Fruit fly (Drosophila melanogaster) whole organism, embryonic: Measurements from ENCODE around the gene CG10638.

Experiments
- Abd-B ChIP-seq: fragments of 200-800 bp; sonication (Bioruptor generic); optimal IDR thresholded peaks from 2 replicates; lab custom pipeline; 2018; ENCODE audit warnings: missing biosample characterization, mild to moderate bottlenecking, missing genetic modification characterization, moderate library complexity
- Ada2b ChIP-seq: fragments of 200-800 bp; sonication (Bioruptor generic); IDR thresholded peaks from 2 replicates; pipeline ENCODE4 v1.3.6; 2022; ENCODE audit warnings: missing biosample characterization, missing genetic modification characterization
- BEAF-32 ChIP-seq: fragments of 200-800 bp; sonication (Bioruptor generic); optimal IDR thresholded peaks from 3 replicates; lab custom pipeline; 2017; ENCODE audit warnings: missing biosample characterization, missing genetic modification characterization, mild to moderate bottlenecking, moderate library complexity, missing genetic modification reagents
- CG10267 ChIP-seq: fragments of 200-800 bp; sonication (Bioruptor generic); optimal IDR thresholded peaks from 2 replicates; lab custom pipeline; 2018; ENCODE audit warnings: missing biosample characterization, mild to moderate bottlenecking, missing genetic modification characterization, moderate library complexity
- CG11398 ChIP-seq: fragments of 200-800 bp; sonication (Bioruptor generic); optimal IDR thresholded peaks from 2 replicates; lab custom pipeline; 2016; ENCODE audit warnings: missing biosample characterization, missing genetic modification characterization
- CG14860 ChIP-seq: fragments of 200-800 bp; sonication (Bioruptor generic); IDR thresholded peaks from 3 replicates; pipeline ENCODE4 v1.3.6; 2022; ENCODE audit warnings: missing biosample characterization, missing genetic modification characterization; ENCODE audit not compliant: partially characterized antibody
- CG15514 ChIP-seq: fragments of 200-800 bp; sonication (Bioruptor generic); optimal IDR thresholded peaks from 3 replicates; lab custom pipeline; 2017; ENCODE audit warnings: missing biosample characterization, missing genetic modification characterization, mild to moderate bottlenecking, moderate library complexity, missing genetic modification reagents
- CG17385 ChIP-seq: fragments of 200-800 bp; sonication (Bioruptor generic); optimal IDR thresholded peaks from 3 replicates; lab custom pipeline; 2018; ENCODE audit warnings: missing biosample characterization, mild to moderate bottlenecking, missing genetic modification characterization
- CG18011 ChIP-seq: fragments of 200-800 bp; sonication (Bioruptor generic); optimal IDR thresholded peaks from 2 replicates; lab custom pipeline; 2017; ENCODE audit warnings: missing biosample characterization, missing genetic modification characterization, mild to moderate bottlenecking, moderate library complexity, missing genotype
- CG2116 ChIP-seq: fragments of 200-800 bp; sonication (Bioruptor generic); optimal IDR thresholded peaks from 3 replicates; lab custom pipeline; 2018; ENCODE audit warnings: missing biosample characterization, mild to moderate bottlenecking, missing genetic modification characterization
- CG34224 ChIP-seq: fragments of 200-800 bp; sonication (Bioruptor generic); IDR thresholded peaks from 3 replicates; pipeline ENCODE4 v1.3.6; 2022; ENCODE audit warnings: missing biosample characterization, missing genetic modification characterization; ENCODE audit not compliant: partially characterized antibody
- CG4617 ChIP-seq: fragments of 200-800 bp; sonication (Bioruptor generic); optimal IDR thresholded peaks from 3 replicates; lab custom pipeline; 2016; ENCODE audit warnings: missing biosample characterization, missing genetic modification characterization, borderline replicate concordance
- CG7928 ChIP-seq: fragments of 200-800 bp; sonication (Bioruptor generic); optimal IDR thresholded peaks from 2 replicates; lab custom pipeline; 2017; ENCODE audit warnings: missing biosample characterization, mild to moderate bottlenecking, missing genetic modification characterization
- CG9797 ChIP-seq: fragments of 200-800 bp; sonication (Bioruptor generic); optimal IDR thresholded peaks from 3 replicates; lab custom pipeline; 2018; ENCODE audit warnings: missing biosample characterization, mild to moderate bottlenecking, missing genetic modification characterization
- CG9932 ChIP-seq: fragments of 200-800 bp; sonication (Bioruptor generic); IDR thresholded peaks from 2 replicates; pipeline ENCODE4 v1.3.6; 2022; ENCODE audit warnings: missing biosample characterization, missing genetic modification characterization
- Dbx ChIP-seq: fragments of 200-800 bp; sonication (Bioruptor generic); IDR thresholded peaks from 3 replicates; pipeline ENCODE4 v1.3.6; 2022; ENCODE audit warnings: missing biosample characterization, missing genetic modification characterization
- Dp ChIP-seq: fragments of 200-800 bp; sonication (Bioruptor generic); optimal IDR thresholded peaks from 2 replicates; lab custom pipeline; 2018; ENCODE audit warnings: missing biosample characterization, mild to moderate bottlenecking, missing genetic modification characterization, moderate library complexity
- E2f2 ChIP-seq: fragments of 200-800 bp; sonication (Bioruptor generic); IDR thresholded peaks from 2 replicates; pipeline ENCODE4 v1.3.6; 2022; ENCODE audit warnings: missing biosample characterization, missing genetic modification characterization
- Ets97D ChIP-seq: fragments of 200-800 bp; sonication (Bioruptor generic); optimal IDR thresholded peaks from 3 replicates; lab custom pipeline; 2016; ENCODE audit warnings: missing biosample characterization, missing genetic modification characterization
- HmgZ ChIP-seq: fragments of 200-800 bp; sonication (Bioruptor generic); optimal IDR thresholded peaks from 2 replicates; lab custom pipeline; 2018; ENCODE audit warnings: missing biosample characterization, mild to moderate bottlenecking, missing genetic modification characterization
- MBD-R2 ChIP-seq: fragments of 200-800 bp; sonication (Bioruptor generic); IDR thresholded peaks from 2 replicates; pipeline ENCODE4 v1.3.6; 2022; ENCODE audit warnings: missing biosample characterization, missing genetic modification characterization
- MESR4 ChIP-seq: fragments of 200-800 bp; sonication (Bioruptor generic); optimal IDR thresholded peaks from 2 replicates; lab custom pipeline; 2018; ENCODE audit warnings: missing biosample characterization, mild to moderate bottlenecking, missing genetic modification characterization, moderate library complexity
- Max ChIP-seq: fragments of 200-800 bp; sonication (Bioruptor generic); optimal IDR thresholded peaks from 2 replicates; lab custom pipeline; 2016; ENCODE audit warnings: missing biosample characterization, mild to moderate bottlenecking, missing genetic modification characterization
- Myb ChIP-seq: fragments of 200-800 bp; sonication (Bioruptor generic); optimal IDR thresholded peaks from 2 replicates; lab custom pipeline; 2016; ENCODE audit warnings: missing biosample characterization, missing genetic modification characterization
- NFAT ChIP-seq: fragments of 200-800 bp; sonication (Bioruptor generic); IDR thresholded peaks from 2 replicates; pipeline ENCODE4 v1.3.6; 2022; ENCODE audit warnings: missing biosample characterization, missing genetic modification characterization
- Side ChIP-seq: fragments of 200-800 bp; sonication (Bioruptor generic); optimal IDR thresholded peaks from 2 replicates; lab custom pipeline; 2016; ENCODE audit warnings: missing biosample characterization, missing genetic modification characterization
- Stat92E ChIP-seq, 3 experiments: fragments of >200 bp in 2 of 3; fragments of 200-800 bp in 1 of 3; sonication (Bioruptor generic) in 1 of 3; optimal IDR thresholded peaks; 2 replicates each; lab custom pipeline; 2017 to 2019; ENCODE audit warnings: missing biosample characterization in 3 of 3, missing genetic modification characterization in 3 of 3, mild to moderate bottlenecking in 1 of 3, moderate library complexity in 1 of 3
- YL-1 ChIP-seq: fragments of 200-800 bp; sonication (Bioruptor generic); optimal IDR thresholded peaks from 3 replicates; lab custom pipeline; 2017; ENCODE audit warnings: missing biosample characterization, mild to moderate bottlenecking, missing genetic modification characterization
- cwo ChIP-seq: fragments of 200-800 bp; sonication (Bioruptor generic); optimal IDR thresholded peaks from 3 replicates; lab custom pipeline; 2017; ENCODE audit warnings: missing biosample characterization, missing genetic modification characterization, mild to moderate bottlenecking, moderate library complexity, missing genetic modification reagents
- dm ChIP-seq: fragments of 200-800 bp; sonication (Bioruptor generic); optimal IDR thresholded peaks from 3 replicates; lab custom pipeline; 2016; ENCODE audit warnings: missing biosample characterization, missing genetic modification characterization
- fru ChIP-seq: fragments of >200 bp; optimal IDR thresholded peaks from 2 replicates; lab custom pipeline; 2017
- gfzf ChIP-seq: fragments of 200-800 bp; sonication (Bioruptor generic); optimal IDR thresholded peaks from 2 replicates; lab custom pipeline; 2016; ENCODE audit warnings: missing biosample characterization, mild to moderate bottlenecking, missing genetic modification characterization, moderate library complexity
- her ChIP-seq: fragments of 200-800 bp; sonication (Bioruptor generic); optimal IDR thresholded peaks from 2 replicates; lab custom pipeline; 2016; ENCODE audit warnings: missing biosample characterization, missing genetic modification characterization
- inv ChIP-seq: fragments of 200-800 bp; sonication (Bioruptor generic); IDR thresholded peaks from 2 replicates; pipeline ENCODE4 v1.3.6; 2022; ENCODE audit warnings: missing biosample characterization, missing genetic modification characterization; ENCODE audit not compliant: partially characterized antibody
- kay ChIP-seq: fragments of 200-800 bp; sonication (Bioruptor generic); optimal IDR thresholded peaks from 2 replicates; lab custom pipeline; 2016; ENCODE audit warnings: missing biosample characterization, missing genetic modification characterization
- nmo ChIP-seq: fragments of 200-800 bp; sonication (Bioruptor generic); optimal IDR thresholded peaks from 2 replicates; lab custom pipeline; 2018; ENCODE audit warnings: missing biosample characterization, mild to moderate bottlenecking, missing genetic modification characterization, moderate library complexity
- psq ChIP-seq: fragments of 200-800 bp; sonication (Bioruptor generic); optimal IDR thresholded peaks from 2 replicates; lab custom pipeline; 2017; ENCODE audit warnings: missing biosample characterization, missing genetic modification characterization
- pzg ChIP-seq: fragments of 200-800 bp; sonication (Bioruptor generic); optimal IDR thresholded peaks from 3 replicates; lab custom pipeline; 2018; ENCODE audit warnings: missing biosample characterization, mild to moderate bottlenecking, missing genetic modification characterization, moderate library complexity
- schlank ChIP-seq: fragments of 200-800 bp; sonication (Bioruptor generic); optimal IDR thresholded peaks from 2 replicates; lab custom pipeline; 2018; ENCODE audit warnings: missing biosample characterization, mild to moderate bottlenecking, missing genetic modification characterization
- sens ChIP-seq: fragments of 200-800 bp; sonication (Bioruptor generic); peaks from one replicate; lab custom pipeline; 2016; ENCODE audit warnings: missing biosample characterization, missing genetic modification characterization
- stwl ChIP-seq: fragments of 200-800 bp; sonication (Bioruptor generic); optimal IDR thresholded peaks from 3 replicates; lab custom pipeline; 2018; ENCODE audit warnings: missing biosample characterization, mild to moderate bottlenecking, missing genetic modification characterization, moderate library complexity
- tgo ChIP-seq: fragments of 200-800 bp; sonication (Bioruptor generic); IDR thresholded peaks from 3 replicates; pipeline ENCODE4 v1.3.6; 2022; ENCODE audit warnings: missing biosample characterization, missing genetic modification characterization
- trem ChIP-seq: fragments of 200-800 bp; optimal IDR thresholded peaks from 3 replicates; lab custom pipeline; 2019; ENCODE audit warnings: missing biosample characterization, mild to moderate bottlenecking, missing genetic modification characterization, moderate library complexity
- zfh2 ChIP-seq: fragments of 200-800 bp; sonication (Bioruptor generic); optimal IDR thresholded peaks from 2 replicates; lab custom pipeline; 2016; ENCODE audit warnings: missing biosample characterization, missing genetic modification characterization

Gene CG10638

DNA sequence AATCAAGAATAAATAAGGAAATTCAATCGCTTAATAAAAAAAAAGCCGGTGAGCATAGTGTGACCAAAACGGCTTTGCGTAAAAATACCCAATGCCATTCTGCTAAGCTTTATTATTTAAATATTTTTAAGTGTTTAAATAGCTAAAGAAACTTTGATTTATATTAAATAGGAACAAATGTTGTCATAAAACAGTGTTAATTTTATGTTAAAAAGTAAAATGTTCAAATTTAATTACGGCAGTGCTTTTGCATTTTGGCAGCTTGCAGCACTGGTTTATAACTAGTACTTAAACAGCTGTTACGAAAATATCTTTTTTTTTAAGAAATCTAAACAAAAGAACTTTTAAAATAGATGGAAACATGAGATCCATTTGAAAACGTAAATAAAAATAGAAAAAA is at the start of gene CG10638, which contains the start of gene CG10681 (continued):
- TF ChIP-seq fru (lab: Kevin White, UChicago) (no peak), CG15514 (peak; percentile 74), CG14860 (GFP tag; lab: Robert Waterston, UW) (no peak), schlank (tag; lab: Kevin White, UChicago) (no peak), zfh2 (GFP tag; lab: Kevin White, UChicago) (peak; percentile 11), CG7928 (peak; percentile 28), Side (GFP tag; lab: Kevin White, UChicago) (no peak), MBD-R2 (peak; percentile 77), CG9932 (GFP tag; lab: Robert Waterston, UW) (peak; percentile 62), inv (GFP tag; lab: Robert Waterston, UW) (no peak), tgo (GFP tag; lab: Robert Waterston, UW) (no peak)
- TF ChIP-seq, all 482 proteins: peak for 154

DNA sequence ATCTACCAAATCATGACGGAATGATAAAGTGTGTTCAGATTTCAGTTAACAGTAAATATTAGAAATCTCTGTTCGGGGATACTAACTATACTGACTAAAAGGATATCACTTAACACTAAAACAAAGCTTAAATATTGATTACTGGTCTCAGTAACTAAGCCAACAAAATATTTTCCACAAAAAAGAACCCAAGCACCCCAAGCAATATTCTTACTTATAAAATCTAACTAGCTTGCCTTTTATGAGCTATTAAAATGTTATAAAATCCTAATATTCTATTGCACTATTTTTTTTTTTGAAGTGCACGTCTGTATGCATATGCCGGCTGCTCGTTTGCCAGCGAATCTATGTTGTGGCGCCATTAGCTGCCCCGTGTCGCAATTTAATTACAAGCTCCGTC is 48.4 kb upstream of the CG10638 start:
- TF ChIP-seq psq (GFP tag; lab: Kevin White, UChicago) (no peak), sens (GFP tag; lab: Kevin White, UChicago) (peak; percentile 63)

- TF ChIP-seq stwl (tag; lab: Kevin White, UChicago), result peak; percentile 14
- TF ChIP-seq HmgZ (tag; lab: Kevin White, UChicago), result peak; percentile 21
- TF ChIP-seq trem (tag; lab: Kevin White, UChicago), result peak; percentile 36
- TF ChIP-seq gfzf (GFP tag; lab: Kevin White, UChicago), result peak; percentile 84
- peak; percentile 20 for TF ChIP-seq BEAF-32 (GFP tag; lab: Kevin White, UChicago)
- TF ChIP-seq CG17385 (GFP tag; lab: Kevin White, UChicago), result peak; percentile 98
- TF ChIP-seq CG34224, result no peak
- TF ChIP-seq CG4617 (GFP tag; lab: Kevin White, UChicago), result peak; percentile 26
- TF ChIP-seq Dp (GFP tag; lab: Kevin White, UChicago), result peak; percentile 97
- TF ChIP-seq YL-1 (GFP tag; lab: Kevin White, UChicago), result peak; percentile 47
- peak; percentile 40 for TF ChIP-seq MESR4
- TF ChIP-seq MBD-R2, result peak; percentile 39; the same call in 1 of the 2 replicates
- TF ChIP-seq CG15514, result peak; percentile 93
- no peak for TF ChIP-seq kay (GFP tag; lab: Kevin White, UChicago)
- TF ChIP-seq Ets97D, result peak; percentile 17
- TF ChIP-seq CG18011, result peak; percentile 7
- TF ChIP-seq CG11398 (GFP tag; lab: Kevin White, UChicago), result no peak
- TF ChIP-seq pzg, result peak; percentile 38
- TF ChIP-seq Max (GFP tag; lab: Kevin White, UChicago), result peak; percentile 44
- no peak for TF ChIP-seq Ada2b (GFP tag; lab: Robert Waterston, UW)
- no peak for TF ChIP-seq NFAT (GFP tag; lab: Robert Waterston, UW)
- TF ChIP-seq CG9797, result peak; percentile 45
- TF ChIP-seq cwo, result peak; percentile 85
- TF ChIP-seq her (GFP tag; lab: Kevin White, UChicago), result peak; percentile 99
- peak; percentile 40 for TF ChIP-seq CG10267 (tag; lab: Kevin White, UChicago)
- TF ChIP-seq nmo (GFP tag; lab: Kevin White, UChicago), result peak; percentile 13
- no peak for TF ChIP-seq Dbx (GFP tag; lab: Robert Waterston, UW)
- TF ChIP-seq Myb, result peak; percentile 90
- TF ChIP-seq CG2116, result peak; percentile 57
- TF ChIP-seq E2f2, result peak; percentile 95
- peak; percentile 93 for TF ChIP-seq dm (GFP tag; lab: Kevin White, UChicago)
- TF ChIP-seq Stat92E (GFP tag; optimal IDR thresholded peaks at IDR 0.05; lab: Kevin White, UChicago), result no peak
- no peak for TF ChIP-seq Abd-B (GFP tag; lab: Kevin White, UChicago)
- no peak for TF ChIP-seq Side (GFP tag; lab: Kevin White, UChicago)
- TF ChIP-seq, all 482 proteins: peak for 25
Observed at dm6 chr3L:12537123-12537522, 36.0 kb upstream of the CG10638 start, which contains the start of gene CG4069. TSS of gene CG4069 (minus strand) at chr3L:12537315.
